Worm (Caenorhabditis elegans) whole organism, L1 larva: Measurements from ENCODE around the gene aexr-3.

Experiments
- ces-1 ChIP-seq: fragments of 150-350 bp; optimal IDR thresholded peaks from 2 replicates; lab custom pipeline; 2014; ENCODE audit warnings: missing biosample characterization, missing genetic modification reagents, missing genetic modification characterization
- dpl-1 ChIP-seq, 3 experiments: fragments of 150-350 bp in 2 of 3; sonication (generic microtip) in 1 of 3; optimal IDR thresholded peaks; 2 replicates each; lab custom pipeline; 2014 to 2017; ENCODE audit warnings: missing biosample characterization in 3 of 3, missing genetic modification characterization in 3 of 3, missing genetic modification reagents in 3 of 3
- lir-3 ChIP-seq: sonication (generic microtip); optimal IDR thresholded peaks from 2 replicates; lab custom pipeline; 2016; ENCODE audit warnings: mild to moderate bottlenecking, missing genetic modification characterization, moderate library complexity, missing compliant biosample characterization; ENCODE audit not compliant: poor library complexity
- mab-9 ChIP-seq: fragments of 200-800 bp; sonication (Bioruptor generic); IDR thresholded peaks from 2 replicates; pipeline ENCODE4 v1.3.6; 2022; ENCODE audit warnings: missing genetic modification reagents, missing genetic modification characterization, missing compliant biosample characterization
- nhr-11 ChIP-seq: fragments of 150-350 bp; optimal IDR thresholded peaks from 2 replicates; lab custom pipeline; 2014; ENCODE audit warnings: missing biosample characterization, missing genetic modification characterization
- nhr-12 ChIP-seq: sonication (generic microtip); optimal IDR thresholded peaks from 2 replicates; lab custom pipeline; 2017; ENCODE audit warnings: missing biosample characterization, missing genetic modification characterization
- nhr-28 ChIP-seq: fragments of 150-350 bp; optimal IDR thresholded peaks from 2 replicates; lab custom pipeline; 2014; ENCODE audit warnings: missing biosample characterization, missing genetic modification characterization
- snu-23 ChIP-seq: sonication (generic microtip); optimal IDR thresholded peaks from 2 replicates; lab custom pipeline; 2016; ENCODE audit warnings: missing genetic modification characterization, missing compliant biosample characterization
- ztf-11 ChIP-seq, 2 experiments: sonication (generic microtip); optimal IDR thresholded peaks; 2 replicates each; lab custom pipeline; 2016 to 2017; ENCODE audit warnings: missing genetic modification characterization in 2 of 2, missing biosample characterization in 1 of 2, missing compliant biosample characterization in 1 of 2
- ztf-4 ChIP-seq: fragments of 150-350 bp; optimal IDR thresholded peaks from 2 replicates; lab custom pipeline; 2014; ENCODE audit warnings: missing biosample characterization, missing genetic modification characterization

DNA sequence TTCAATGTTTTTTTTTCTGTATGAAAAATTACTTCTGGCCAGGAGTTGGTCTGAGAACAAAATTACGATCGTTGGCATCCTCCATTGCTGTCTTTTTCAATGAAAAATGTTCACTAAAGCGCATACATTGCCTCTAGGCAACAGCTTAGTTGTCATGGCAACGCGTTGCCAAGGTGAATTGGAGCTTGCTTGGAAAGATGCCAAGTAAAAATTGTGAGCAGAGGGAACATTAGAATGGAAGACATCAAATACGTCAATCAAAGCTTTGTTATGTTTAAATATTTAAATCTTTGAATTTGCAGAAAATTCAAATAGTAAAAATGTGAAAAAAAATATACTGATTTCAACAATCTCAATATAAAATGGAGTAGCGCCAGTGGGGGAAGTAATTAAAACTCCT lies 20.9 kb downstream of the aexr-3 start, which contains the start of gene dylt-2:
- TF ChIP-seq snu-23 (GFP tag; lab: Kevin White, UChicago), result no peak
- no peak for TF ChIP-seq ztf-4 (tag; lab: Kevin White, UChicago)
- TF ChIP-seq lir-3 (tag; lab: Kevin White, UChicago), result no peak
- no peak for TF ChIP-seq nhr-11 (tag; lab: Kevin White, UChicago)
- no peak for TF ChIP-seq ces-1 (GFP tag; lab: Kevin White, UChicago)
- TF ChIP-seq ztf-11 (tag; optimal IDR thresholded peaks at IDR 0.05; lab: Kevin White, UChicago), result no peak
- no peak for TF ChIP-seq nhr-12 (tag; lab: Kevin White, UChicago)
- no peak for TF ChIP-seq dpl-1 (GFP tag; optimal IDR thresholded peaks at IDR 0.05; lab: Kevin White, UChicago)
- TF ChIP-seq mab-9 (GFP tag; lab: Robert Waterston, UW), result no peak
- TF ChIP-seq nhr-28, result no peak
